Worm (Caenorhabditis elegans): Measurements from ENCODE around the gene ogr-2.
"Not testable (repeated sequence)": the region's sequence is repeated elsewhere in the genome, so short reads cannot be mapped to it uniquely, and the experiment has no call there.

ogr-2 gene

DNA sequence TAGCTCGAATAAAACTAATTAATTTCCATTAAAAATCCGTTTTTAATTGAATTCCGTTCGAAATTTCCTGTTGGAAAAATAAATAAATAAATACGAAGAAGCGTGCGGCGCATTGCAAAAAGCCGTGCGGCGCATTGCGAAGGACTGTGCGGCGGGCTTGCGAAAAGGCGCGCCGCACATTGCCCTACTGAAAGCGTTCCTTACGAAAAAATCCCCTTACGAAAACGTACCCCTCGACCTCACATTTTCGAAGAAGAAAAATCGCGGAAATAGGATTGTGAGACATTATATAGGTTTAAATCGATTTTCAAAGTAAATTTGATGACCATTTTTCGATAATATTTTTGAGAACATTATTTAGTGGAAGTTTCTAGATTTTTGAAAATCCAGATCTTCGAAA, 6.2 kb upstream of the ogr-2 start:
- TF ChIP-seq hmg-1.1 (GFP tag; IDR thresholded peaks at IDR 0.05) (peak; percentile 89), ceh-44 (GFP tag; IDR thresholded peaks at IDR 0.05) (peak; percentile 79), mes-2 (tag; optimal IDR thresholded peaks at IDR 0.05; ENCODE audit: poor library complexity, severe bottlenecking) (peak; percentile 49), lin-1 (GFP tag; IDR thresholded peaks at IDR 0.05) (0 out of 2 replicates have a peak, but pooled peaks have one; percentile 25), ctbp-1 (GFP tag; IDR thresholded peaks at IDR 0.05) (peak; percentile 76; the same call in 1 of the 2 replicates), set-16 (GFP tag; IDR thresholded peaks at IDR 0.05) (peak; percentile 42; the same call in 1 of the 2 replicates), lin-38 (GFP tag; IDR thresholded peaks at IDR 0.05) (peak; percentile 91), madf-5 (GFP tag; IDR thresholded peaks at IDR 0.05) (0 out of 4 replicates have a peak, but pooled peaks of 1 of the 2 experiments have one; percentile 63), nhr-41 (GFP tag; IDR thresholded peaks at IDR 0.05) (0 out of 2 replicates have a peak, but pooled peaks have one; percentile 36), Y48G9A.11 (GFP tag; IDR thresholded peaks at IDR 0.05) (peak; percentile 63), snpc-1.2 (GFP tag; IDR thresholded peaks at IDR 0.05) (peak; percentile 58; the same call in 1 of the 2 replicates), saeg-2 (GFP tag; IDR thresholded peaks at IDR 0.05) (0 out of 2 replicates have a peak, but pooled peaks have one; percentile 20), tra-1 (GFP tag; IDR thresholded peaks at IDR 0.05) (peak; percentile 49; the same call in 1 of the 2 replicates), dmd-6 (GFP tag; IDR thresholded peaks at IDR 0.05) (peak; percentile 56), T26A8.4 (GFP tag; IDR thresholded peaks at IDR 0.05) (peak; percentile 76), dmd-9 (GFP tag; IDR thresholded peaks at IDR 0.05) (0 out of 2 replicates have a peak, but pooled peaks have one; percentile 66), vab-7 (GFP tag; IDR thresholded peaks at IDR 0.05) (peak; percentile 86), D1046.2 (GFP tag; IDR thresholded peaks at IDR 0.05) (peak; percentile 74; the same call in 1 of the 2 replicates), pha-4 (GFP tag; IDR thresholded peaks at IDR 0.05) (peak; percentile 69; the same call in 1 of the 2 replicates), ceh-20 (GFP tag; IDR thresholded peaks at IDR 0.05) (peak; percentile 66; the same call in 1 of the 2 replicates), arid-1 (GFP tag; conservative IDR thresholded peaks at IDR 0.05) (peak; percentile 58; the same call in 1 of the 2 replicates), mdt-29 (GFP tag; IDR thresholded peaks at IDR 0.05) (0 out of 2 replicates have a peak, but pooled peaks have one; percentile 16), egl-43 (GFP tag; IDR thresholded peaks at IDR 0.05) (peak; percentile 78)
- TF ChIP-seq pha-4 (tag; optimal IDR thresholded peaks at IDR 0.05), result not testable (repeated sequence)

DNA sequence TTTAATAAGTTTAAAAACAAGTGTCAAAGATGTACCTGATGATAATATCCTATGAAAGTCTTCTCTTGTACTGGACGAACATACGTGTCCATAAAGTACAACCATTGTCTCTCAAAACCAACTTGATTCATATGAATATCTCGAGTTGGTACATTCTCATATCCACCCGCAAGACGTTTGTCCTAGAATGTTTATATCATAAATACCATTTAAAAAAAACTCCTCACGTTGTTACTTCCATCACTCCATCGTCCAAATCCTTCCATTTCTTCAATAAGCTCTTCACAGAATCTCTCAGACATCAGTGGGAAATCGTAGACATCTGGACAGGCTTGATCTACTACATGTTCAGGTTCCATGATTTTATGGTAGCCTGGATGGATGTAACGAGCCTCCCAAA, 5.5 kb upstream of the ogr-2 start:
- TF ChIP-seq Y105C5A.15 (GFP tag; IDR thresholded peaks at IDR 0.05), result no peak
- no peak for TF ChIP-seq zip-11 (GFP tag; IDR thresholded peaks at IDR 0.05)
- TF ChIP-seq unc-62 (GFP tag; optimal IDR thresholded peaks at IDR 0.05 in 1 of 2), result peak in 1 of 2 experiments; percentile 93
- no peak for TF ChIP-seq unc-62 (tag; optimal IDR thresholded peaks at IDR 0.05)
- TF ChIP-seq zip-2 (tag; optimal IDR thresholded peaks at IDR 0.05), result no peak
- no peak for TF ChIP-seq spr-1 (tag; optimal IDR thresholded peaks at IDR 0.05)
- no peak for TF ChIP-seq skn-1 (tag; optimal IDR thresholded peaks at IDR 0.05)

ce11 chrII:10039799-10040198, 1.1 kb upstream of the ogr-2 start, which contains the start of gene let-268:
Gene let-268, minus strand, starts transcription at chrII:10039980.
- TF ChIP-seq dve-1 (tag; optimal IDR thresholded peaks at IDR 0.05; ENCODE audit: insufficient read depth), result no peak
- TF ChIP-seq hif-1 (tag; optimal IDR thresholded peaks at IDR 0.05), result peak in 1 of 2 experiments; percentile 40
- peak; percentile 12 for TF ChIP-seq hlh-11 (tag; optimal IDR thresholded peaks at IDR 0.05)
- no peak for TF ChIP-seq spr-3 (GFP tag; optimal IDR thresholded peaks at IDR 0.05)
- no peak for TF ChIP-seq nhr-10 (tag; optimal IDR thresholded peaks at IDR 0.05)
- TF ChIP-seq aha-1 (tag), result peak; percentile 7
